Worm (Caenorhabditis elegans) whole organism, L4 larva: ENCODE results near the gene F31E8.5.
A peak's percentile ranks its signal among the peaks of the same experiment; 100 is the strongest.

Source experiments
- T20F7.1 ChIP-seq: fragments of 200-800 bp; sonication (Bioruptor generic); optimal IDR thresholded peaks from 2 replicates; lab custom pipeline; 2018; ENCODE audit warnings: mild to moderate bottlenecking, missing genetic modification characterization, missing compliant biosample characterization
- T26A8.4 ChIP-seq: fragments of 200-800 bp; sonication (Bioruptor generic); IDR thresholded peaks from 2 replicates; pipeline ENCODE4 v1.3.6; 2022; ENCODE audit warnings: missing genetic modification characterization, missing compliant biosample characterization
- Y48G9A.11 ChIP-seq: fragments of 200-800 bp; sonication (Bioruptor generic); IDR thresholded peaks from 2 replicates; pipeline ENCODE4 v1.3.6; 2022; ENCODE audit warnings: missing genetic modification reagents, missing genetic modification characterization, missing compliant biosample characterization
- aha-1 ChIP-seq: fragments of 150-350 bp; peaks from one replicate; lab custom pipeline; 2014; ENCODE audit warnings: missing biosample characterization, missing genetic modification characterization
- arid-1 ChIP-seq: fragments of 200-800 bp; sonication (Bioruptor generic); conservative IDR thresholded peaks from 2 replicates; pipeline ENCODE4 v1.3.6; 2022; ENCODE audit warnings: missing genetic modification reagents, missing genetic modification characterization, missing compliant biosample characterization
- ceh-28 ChIP-seq: fragments of 150-350 bp; optimal IDR thresholded peaks from 2 replicates; lab custom pipeline; 2014; ENCODE audit warnings: missing biosample characterization, missing genetic modification reagents, missing genetic modification characterization
- ceh-32 ChIP-seq: sonication (generic microtip); optimal IDR thresholded peaks from 2 replicates; lab custom pipeline; 2016; ENCODE audit warnings: mild to moderate bottlenecking, missing genetic modification characterization, missing compliant biosample characterization; ENCODE audit not compliant: poor library complexity
- ceh-44 ChIP-seq: fragments of 200-800 bp; sonication (Bioruptor generic); IDR thresholded peaks from 2 replicates; pipeline ENCODE4 v1.3.6; 2022; ENCODE audit warnings: missing genetic modification reagents, missing genetic modification characterization, missing compliant biosample characterization
- ceh-62 ChIP-seq: sonication (generic microtip); optimal IDR thresholded peaks from 2 replicates; lab custom pipeline; 2017; ENCODE audit warnings: missing biosample characterization, missing genetic modification characterization
- ces-1 ChIP-seq: fragments of 150-350 bp; sonication (generic microtip); optimal IDR thresholded peaks from 4 replicates; lab custom pipeline; 2014; ENCODE audit warnings: missing biosample characterization, missing genetic modification reagents, missing genetic modification characterization
- daf-16 ChIP-seq, 3 experiments: sonication (generic microtip); optimal IDR thresholded peaks; 2 replicates each; lab custom pipeline; 2016 to 2017; ENCODE audit warnings: missing genetic modification characterization in 3 of 3, missing genetic modification reagents in 3 of 3, mild to moderate bottlenecking in 2 of 3, missing compliant biosample characterization in 2 of 3, missing biosample characterization in 1 of 3, moderate library complexity in 1 of 3
- dmd-6 ChIP-seq: fragments of 200-800 bp; sonication (Bioruptor generic); IDR thresholded peaks from 2 replicates; pipeline ENCODE4 v1.3.6; 2022; ENCODE audit warnings: missing genetic modification reagents, missing genetic modification characterization, missing compliant biosample characterization
- dmd-9 ChIP-seq: fragments of 200-800 bp; sonication (Bioruptor generic); IDR thresholded peaks from 2 replicates; pipeline ENCODE4 v1.3.6; 2022; ENCODE audit warnings: missing genetic modification reagents, missing genetic modification characterization, missing compliant biosample characterization
- duxl-1 ChIP-seq: sonication (generic microtip); optimal IDR thresholded peaks from 2 replicates; lab custom pipeline; 2016; ENCODE audit warnings: mild to moderate bottlenecking, missing genetic modification characterization, moderate library complexity, missing compliant biosample characterization; ENCODE audit not compliant: poor library complexity
- dve-1 ChIP-seq: sonication (generic microtip); optimal IDR thresholded peaks from 2 replicates; lab custom pipeline; 2017; ENCODE audit warnings: antibody characterized with exemption, mild to moderate bottlenecking, missing genetic modification characterization, missing compliant biosample characterization; ENCODE audit not compliant: insufficient read depth
- egl-27 ChIP-seq: sonication (generic microtip); optimal IDR thresholded peaks from 3 replicates; lab custom pipeline; 2017; ENCODE audit warnings: missing biosample characterization, missing genetic modification reagents, missing genetic modification characterization
- hif-1 ChIP-seq, 2 experiments: sonication (generic microtip); optimal IDR thresholded peaks; 2 replicates each; lab custom pipeline; 2016 to 2017; ENCODE audit warnings: missing compliant biosample characterization in 2 of 2, missing genetic modification characterization in 2 of 2, missing genetic modification reagents in 2 of 2, missing genotype in 2 of 2, mild to moderate bottlenecking in 1 of 2
- lin-13 ChIP-seq: fragments of 150-350 bp; optimal IDR thresholded peaks from 2 replicates; lab custom pipeline; 2014; ENCODE audit warnings: missing biosample characterization, missing genetic modification reagents, missing genetic modification characterization
- lin-15B ChIP-seq: fragments of 150-350 bp; sonication (generic microtip); optimal IDR thresholded peaks from 3 replicates; lab custom pipeline; 2014; ENCODE audit warnings: missing biosample characterization, missing genetic modification characterization
- lsy-2 ChIP-seq, 2 experiments: fragments of 150-350 bp in 1 of 2; sonication (generic microtip) in 1 of 2; optimal IDR thresholded peaks; 2 replicates each; lab custom pipeline; 2014 to 2017; ENCODE audit warnings: missing biosample characterization in 2 of 2, missing genetic modification characterization in 2 of 2
- mdt-29 ChIP-seq: fragments of 200-800 bp; sonication (Bioruptor generic); IDR thresholded peaks from 2 replicates; pipeline ENCODE4 v1.3.6; 2022; ENCODE audit warnings: missing genetic modification reagents, missing genetic modification characterization, missing compliant biosample characterization
- mes-2 ChIP-seq: sonication (generic microtip); optimal IDR thresholded peaks from 2 replicates; lab custom pipeline; 2016; ENCODE audit warnings: missing genotype, mild to moderate bottlenecking, missing genetic modification characterization, missing compliant biosample characterization; ENCODE audit not compliant: poor library complexity, severe bottlenecking
- mxl-3 ChIP-seq: fragments of 200-800 bp; sonication (Bioruptor generic); optimal IDR thresholded peaks from 2 replicates; lab custom pipeline; 2018; ENCODE audit warnings: mild to moderate bottlenecking, missing genetic modification characterization, missing compliant biosample characterization
- nhr-102 ChIP-seq: sonication (generic microtip); optimal IDR thresholded peaks from 2 replicates; lab custom pipeline; 2016; ENCODE audit warnings: mild to moderate bottlenecking, missing genetic modification characterization, moderate library complexity, missing compliant biosample characterization
- nhr-25 ChIP-seq: sonication (generic microtip); optimal IDR thresholded peaks from 2 replicates; lab custom pipeline; 2017; ENCODE audit warnings: missing genetic modification characterization, mild to moderate bottlenecking, missing compliant biosample characterization, antibody characterized with exemption, moderate library complexity, borderline replicate concordance; ENCODE audit not compliant: insufficient read depth
- nhr-28 ChIP-seq: fragments of 150-350 bp; optimal IDR thresholded peaks from 2 replicates; lab custom pipeline; 2014; ENCODE audit warnings: missing biosample characterization, missing genetic modification characterization
- nhr-6 ChIP-seq: fragments of 150-350 bp; optimal IDR thresholded peaks from 2 replicates; lab custom pipeline; 2014; ENCODE audit warnings: missing biosample characterization, missing genetic modification characterization
- nhr-76 ChIP-seq: fragments of 150-350 bp; optimal IDR thresholded peaks from 2 replicates; lab custom pipeline; 2014; ENCODE audit warnings: missing biosample characterization, missing genetic modification characterization
- php-3 ChIP-seq: fragments of 200-800 bp; sonication (Bioruptor generic); IDR thresholded peaks from 2 replicates; pipeline ENCODE4 v1.3.6; 2022; ENCODE audit warnings: missing genetic modification reagents, missing genetic modification characterization, missing compliant biosample characterization
- pqm-1 ChIP-seq: sonication (generic microtip); optimal IDR thresholded peaks from 2 replicates; lab custom pipeline; 2017; ENCODE audit warnings: missing biosample characterization, missing genetic modification characterization
- rbr-2 ChIP-seq: sonication (generic microtip); optimal IDR thresholded peaks from 2 replicates; lab custom pipeline; 2016; ENCODE audit warnings: missing genotype, missing genetic modification characterization, missing compliant biosample characterization
- set-16 ChIP-seq: fragments of 200-800 bp; sonication (Bioruptor generic); IDR thresholded peaks from 2 replicates; pipeline ENCODE4 v1.3.6; 2022; ENCODE audit warnings: missing genetic modification reagents, missing genetic modification characterization, missing compliant biosample characterization
- skn-1 ChIP-seq: fragments of 150-350 bp; optimal IDR thresholded peaks from 2 replicates; lab custom pipeline; 2014; ENCODE audit warnings: missing biosample characterization, missing genetic modification characterization
- spr-1 ChIP-seq: sonication (generic microtip); optimal IDR thresholded peaks from 2 replicates; lab custom pipeline; 2016; ENCODE audit warnings: mild to moderate bottlenecking, missing genetic modification characterization, missing compliant biosample characterization
- tra-1 ChIP-seq: fragments of 200-800 bp; sonication (Bioruptor generic); IDR thresholded peaks from 2 replicates; pipeline ENCODE4 v1.3.6; 2022; ENCODE audit warnings: missing genetic modification reagents, missing genetic modification characterization, missing compliant biosample characterization
- unc-130 ChIP-seq: sonication (generic microtip); optimal IDR thresholded peaks from 2 replicates; lab custom pipeline; 2016; ENCODE audit warnings: missing genetic modification reagents, missing genetic modification characterization, missing compliant biosample characterization
- unc-39 ChIP-seq: sonication (generic microtip); optimal IDR thresholded peaks from 2 replicates; lab custom pipeline; 2017; ENCODE audit warnings: missing biosample characterization, missing genetic modification characterization
- unc-62 ChIP-seq, 3 experiments: fragments of 150-350 bp in 1 of 3; sonication (generic microtip); optimal IDR thresholded peaks in 2 of 3; peaks in 1 of 3; 1 replicate in 1 of 3; 2 replicates in 2 of 3; lab custom pipeline; 2014 to 2017; ENCODE audit warnings: missing biosample characterization in 3 of 3, missing genetic modification characterization in 3 of 3, missing genetic modification reagents in 3 of 3, missing genotype in 1 of 3
- vab-7 ChIP-seq: fragments of 200-800 bp; sonication (Bioruptor generic); IDR thresholded peaks from 2 replicates; pipeline ENCODE4 v1.3.6; 2022; ENCODE audit warnings: missing genetic modification reagents, missing genetic modification characterization, missing compliant biosample characterization
- zag-1 ChIP-seq: fragments of 150-350 bp; optimal IDR thresholded peaks from 2 replicates; lab custom pipeline; 2014; ENCODE audit warnings: missing biosample characterization, missing genetic modification characterization
- zip-11 ChIP-seq: fragments of 200-800 bp; sonication (Bioruptor generic); IDR thresholded peaks from 2 replicates; pipeline ENCODE4 v1.3.6; 2022; ENCODE audit warnings: missing genetic modification characterization, missing compliant biosample characterization
- ztf-11 ChIP-seq: fragments of 150-350 bp; optimal IDR thresholded peaks from 2 replicates; lab custom pipeline; 2014; ENCODE audit warnings: missing biosample characterization, missing genetic modification characterization

F31E8.5 gene

DNA sequence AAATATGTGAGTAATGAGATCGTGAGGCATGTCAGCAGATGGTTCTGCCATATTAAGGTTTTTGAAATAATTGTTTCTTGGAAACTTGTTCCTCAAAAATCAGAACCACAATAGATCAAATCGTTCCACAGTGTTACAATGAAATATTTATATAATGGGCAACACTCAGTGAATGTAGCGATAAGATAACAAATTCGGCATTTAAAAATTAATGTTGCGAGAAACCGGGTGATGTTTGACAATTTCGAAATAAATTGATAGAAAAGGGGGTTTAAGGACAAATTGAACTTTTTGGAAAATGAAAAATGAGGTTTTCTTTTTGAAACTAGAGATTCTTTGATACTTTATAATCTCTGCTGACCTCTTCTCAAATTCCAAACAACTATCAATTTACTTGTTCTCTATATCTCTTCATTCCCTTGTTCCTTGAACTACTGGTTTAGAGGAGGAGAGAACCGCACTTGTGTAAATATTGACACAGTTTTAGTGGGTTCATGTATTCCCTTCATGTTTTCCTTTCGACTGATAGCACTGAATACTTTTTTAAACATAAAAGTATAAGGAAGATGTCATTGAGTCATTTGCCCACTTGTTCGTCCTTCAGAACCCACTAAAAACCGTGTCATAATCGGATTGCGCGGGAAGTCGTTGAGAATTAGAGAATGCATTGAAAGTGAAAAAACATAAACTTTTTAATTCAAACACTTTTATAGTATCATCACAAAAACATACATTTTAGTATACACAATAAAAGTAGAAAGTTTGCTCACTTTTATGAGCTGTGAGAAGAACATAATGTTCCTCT is 29.9 kb upstream of the F31E8.5 start:
- TF ChIP-seq rbr-2 (tag; lab: Kevin White, UChicago) (no peak), php-3 (GFP tag; lab: Robert Waterston, UW) (0 out of 2 replicates have a peak, but pooled peaks have one; percentile 47), ces-1 (GFP tag; lab: Kevin White, UChicago) (no peak), egl-27 (tag; lab: Kevin White, UChicago) (peak; percentile 76), unc-62 (GFP tag; optimal IDR thresholded peaks at IDR 0.05 in 1 of 2; lab: Kevin White, UChicago) (peak in 1 of 2 experiments; percentile 60), unc-62 (tag; optimal IDR thresholded peaks at IDR 0.05; lab: Kevin White, UChicago) (no peak), spr-1 (tag; lab: Kevin White, UChicago) (no peak), dmd-6 (GFP tag; lab: Robert Waterston, UW) (peak; percentile 51; the same call in 1 of the 2 replicates), ceh-62 (tag; lab: Kevin White, UChicago) (no peak), nhr-6 (peak; percentile 16), mdt-29 (GFP tag; lab: Robert Waterston, UW) (no peak), dve-1 (tag; lab: Kevin White, UChicago) (peak; percentile 51), pqm-1 (tag; lab: Kevin White, UChicago) (peak; percentile 90), nhr-28 (peak; percentile 28), aha-1 (tag; lab: Kevin White, UChicago) (peak; percentile 1), daf-16 (GFP tag; optimal IDR thresholded peaks at IDR 0.05; lab: Kevin White, UChicago) (no peak), daf-16 (tag; optimal IDR thresholded peaks at IDR 0.05; lab: Kevin White, UChicago) (peak; percentile 25)
- TF ChIP-seq, all 104 proteins: peak for 10

- no peak for TF ChIP-seq zag-1 (tag; lab: Kevin White, UChicago)
- no peak for TF ChIP-seq Y48G9A.11 (GFP tag; lab: Robert Waterston, UW)
- no peak for TF ChIP-seq nhr-25
- no peak for TF ChIP-seq ceh-28 (tag; lab: Kevin White, UChicago)
- TF ChIP-seq unc-39: no peak
- no peak for TF ChIP-seq spr-1 (tag; lab: Kevin White, UChicago)
- TF ChIP-seq unc-130 (GFP tag; lab: Kevin White, UChicago): no peak
- no peak for TF ChIP-seq hif-1 (tag; optimal IDR thresholded peaks at IDR 0.05; lab: Kevin White, UChicago)
- peak; percentile 8 for TF ChIP-seq nhr-6
- TF ChIP-seq zip-11 (GFP tag; lab: Robert Waterston, UW): no peak
- TF ChIP-seq T20F7.1 (GFP tag; lab: Kevin White, UChicago): no peak
- TF ChIP-seq ztf-11 (tag; lab: Kevin White, UChicago): no peak
- no peak for TF ChIP-seq ceh-32 (tag; lab: Kevin White, UChicago)
- TF ChIP-seq set-16: no peak
- TF ChIP-seq mes-2: peak; percentile 10
- peak in 1 of 2 experiments; percentile 31 for TF ChIP-seq daf-16 (GFP tag; optimal IDR thresholded peaks at IDR 0.05; lab: Kevin White, UChicago)
- TF ChIP-seq daf-16 (tag; optimal IDR thresholded peaks at IDR 0.05; lab: Kevin White, UChicago): peak; percentile 51
- no peak for TF ChIP-seq duxl-1 (tag; lab: Kevin White, UChicago)
- no peak for TF ChIP-seq lin-15B
- TF ChIP-seq T26A8.4 (GFP tag; lab: Robert Waterston, UW): no peak
- peak in 1 of 2 experiments; percentile 19 for TF ChIP-seq lsy-2 (tag; optimal IDR thresholded peaks at IDR 0.05; lab: Kevin White, UChicago)
- peak; percentile 94 for TF ChIP-seq aha-1 (tag; lab: Kevin White, UChicago)
- TF ChIP-seq tra-1 (GFP tag; lab: Robert Waterston, UW): 0 out of 2 replicates have a peak, but pooled peaks have one; percentile 3
- TF ChIP-seq pqm-1 (tag; lab: Kevin White, UChicago): no peak
- no peak for TF ChIP-seq php-3 (GFP tag; lab: Robert Waterston, UW)
- no peak for TF ChIP-seq ceh-62 (tag; lab: Kevin White, UChicago)
- no peak for TF ChIP-seq skn-1 (tag; lab: Kevin White, UChicago)
- TF ChIP-seq dmd-9 (GFP tag; lab: Robert Waterston, UW): no peak
- TF ChIP-seq lin-13 (GFP tag; lab: Kevin White, UChicago): no peak
- TF ChIP-seq dve-1 (tag; lab: Kevin White, UChicago): peak; percentile 52
- TF ChIP-seq mxl-3 (GFP tag; lab: Kevin White, UChicago): no peak
- TF ChIP-seq vab-7 (GFP tag; lab: Robert Waterston, UW): no peak
- TF ChIP-seq arid-1 (GFP tag; lab: Robert Waterston, UW): no peak
- no peak for TF ChIP-seq ceh-44
- no peak for TF ChIP-seq nhr-102 (tag; lab: Kevin White, UChicago)
- TF ChIP-seq unc-62 (GFP tag; optimal IDR thresholded peaks at IDR 0.05 in 1 of 2; lab: Kevin White, UChicago): peak in 1 of 2 experiments; percentile 83
- no peak for TF ChIP-seq unc-62 (tag; optimal IDR thresholded peaks at IDR 0.05; lab: Kevin White, UChicago)
- TF ChIP-seq nhr-28: peak; percentile 35
- TF ChIP-seq rbr-2 (tag; lab: Kevin White, UChicago): peak; percentile 25
- no peak for TF ChIP-seq nhr-76 (tag; lab: Kevin White, UChicago)
These were observed 29.0 kb upstream of the F31E8.5 start for ce11 chrII:6835972-6836595.
